Worm (Caenorhabditis elegans): ENCODE results near the gene ZK673.6.

DNA sequence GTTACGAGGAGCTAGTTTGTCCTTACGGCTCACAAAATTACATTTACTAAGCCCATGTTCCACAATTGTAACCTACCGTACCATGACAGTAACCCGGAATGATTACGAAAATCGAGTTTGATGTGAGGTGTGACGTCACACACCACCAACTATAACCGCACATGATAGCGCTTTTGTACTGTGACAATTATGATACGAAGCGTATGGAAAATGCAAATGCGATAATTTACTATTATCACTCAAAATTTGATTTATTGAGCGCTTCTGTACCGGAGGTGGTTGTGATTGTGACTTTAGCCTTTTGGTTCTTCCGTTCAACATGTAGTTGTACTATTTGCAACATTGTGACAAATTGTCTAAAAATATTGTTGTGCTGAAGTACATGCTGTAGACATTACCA is 21.5 kb upstream of the ZK673.6 start:
- no peak for TF ChIP-seq flh-1 (GFP tag; optimal IDR thresholded peaks at IDR 0.05)
- no peak for TF ChIP-seq lin-32 (GFP tag; optimal IDR thresholded peaks at IDR 0.05)
- TF ChIP-seq unc-120 (tag; optimal IDR thresholded peaks at IDR 0.05; ENCODE audit: poor library complexity, severe bottlenecking), result no peak
- TF ChIP-seq ces-1 (GFP tag; optimal IDR thresholded peaks at IDR 0.05), result no peak
- no peak for TF ChIP-seq mab-5 (tag; optimal IDR thresholded peaks at IDR 0.05)
- no peak for TF ChIP-seq snpc-4 (tag; optimal IDR thresholded peaks at IDR 0.05)
- no peak for TF ChIP-seq pha-4 (tag; optimal IDR thresholded peaks at IDR 0.05)
- TF ChIP-seq hlh-1 (tag; optimal IDR thresholded peaks at IDR 0.05), result no peak
- no peak for TF ChIP-seq ceh-43 (GFP tag; optimal IDR thresholded peaks at IDR 0.05)
